Worm (Caenorhabditis elegans) whole organism, young adult: ENCODE results near the gene trxr-2.
A peak's percentile ranks its signal among the peaks of the same experiment; 100 is the strongest.

ENCODE experiments used
- B0019.2 ChIP-seq: fragments of 200-800 bp; sonication (Bioruptor generic); conservative IDR thresholded peaks from 2 replicates; pipeline ENCODE4 v1.3.6; 2022; ENCODE audit warnings: missing genetic modification reagents, missing genetic modification characterization, missing compliant biosample characterization
- C17E4.6 ChIP-seq: fragments of 200-800 bp; sonication (Bioruptor generic); IDR thresholded peaks from 2 replicates; pipeline ENCODE4 v1.3.6; 2022; ENCODE audit warnings: missing genetic modification reagents, missing genetic modification characterization, missing compliant biosample characterization
- F23B12.7 ChIP-seq: sonication (generic microtip); optimal IDR thresholded peaks from 2 replicates; lab custom pipeline; 2017; ENCODE audit warnings: missing genetic modification characterization, mild to moderate bottlenecking, missing compliant biosample characterization, antibody characterized with exemption, moderate library complexity; ENCODE audit not compliant: insufficient read depth
- F49E8.2 ChIP-seq: sonication (generic microtip); optimal IDR thresholded peaks from 3 replicates; lab custom pipeline; 2017; ENCODE audit warnings: missing genetic modification characterization, mild to moderate bottlenecking, missing compliant biosample characterization, antibody characterized with exemption, moderate library complexity; ENCODE audit not compliant: insufficient read depth
- F57C9.4 ChIP-seq: sonication (generic microtip); optimal IDR thresholded peaks from 2 replicates; lab custom pipeline; 2017; ENCODE audit warnings: mild to moderate bottlenecking, missing genetic modification characterization, missing compliant biosample characterization
- Y56A3A.18 ChIP-seq: fragments of 200-800 bp; sonication (Bioruptor generic); IDR thresholded peaks from 2 replicates; pipeline ENCODE4 v1.3.6; 2022; ENCODE audit warnings: missing genetic modification reagents, missing genetic modification characterization, missing compliant biosample characterization
- aptf-2 ChIP-seq: fragments of 200-800 bp; sonication (Bioruptor generic); conservative IDR thresholded peaks from 2 replicates; pipeline ENCODE4 v1.3.6; 2022; ENCODE audit warnings: missing genetic modification reagents, missing genetic modification characterization, missing compliant biosample characterization
- attf-5 ChIP-seq: fragments of 200-800 bp; sonication (Bioruptor generic); optimal IDR thresholded peaks from 2 replicates; lab custom pipeline; 2018; ENCODE audit warnings: mild to moderate bottlenecking, missing genetic modification characterization, missing compliant biosample characterization
- cebp-1 ChIP-seq, 2 experiments: fragments of 200-800 bp in 1 of 2; sonication (Bioruptor generic) in 1 of 2; sonication (generic microtip) in 1 of 2; IDR thresholded peaks in 1 of 2; optimal IDR thresholded peaks in 1 of 2; 2 replicates each; pipeline versions ENCODE4 v1.3.6 to Lab custom; 2017 to 2022; ENCODE audit warnings: missing compliant biosample characterization in 2 of 2, missing genetic modification characterization in 2 of 2, mild to moderate bottlenecking in 1 of 2, missing genetic modification reagents in 1 of 2, moderate library complexity in 1 of 2
- ceh-27 ChIP-seq: fragments of 200-800 bp; sonication (Bioruptor generic); optimal IDR thresholded peaks from 2 replicates; lab custom pipeline; 2018; ENCODE audit warnings: mild to moderate bottlenecking, missing genetic modification characterization, moderate library complexity, missing compliant biosample characterization
- ceh-79 ChIP-seq: sonication (generic microtip); optimal IDR thresholded peaks from 2 replicates; lab custom pipeline; 2017; ENCODE audit warnings: mild to moderate bottlenecking, missing genetic modification characterization, missing compliant biosample characterization
- ets-4 ChIP-seq: fragments of 200-800 bp; sonication (Bioruptor generic); optimal IDR thresholded peaks from 2 replicates; lab custom pipeline; 2018; ENCODE audit warnings: mild to moderate bottlenecking, missing genetic modification characterization, missing compliant biosample characterization
- gei-17 ChIP-seq: fragments of 200-800 bp; sonication (Bioruptor generic); optimal IDR thresholded peaks from 2 replicates; lab custom pipeline; 2018; ENCODE audit warnings: mild to moderate bottlenecking, missing genetic modification characterization, missing compliant biosample characterization
- hlh-26 ChIP-seq: fragments of 200-800 bp; sonication (Bioruptor generic); conservative IDR thresholded peaks from 2 replicates; pipeline ENCODE4 v1.3.6; 2022; ENCODE audit warnings: missing genetic modification reagents, missing genetic modification characterization, missing compliant biosample characterization
- let-607 ChIP-seq, 2 experiments: fragments of 200-800 bp in 1 of 2; sonication (Bioruptor generic) in 1 of 2; sonication (generic microtip) in 1 of 2; optimal IDR thresholded peaks; 2 replicates each; lab custom pipeline; 2016 to 2018; ENCODE audit warnings: mild to moderate bottlenecking in 2 of 2, missing compliant biosample characterization in 2 of 2, missing genetic modification characterization in 2 of 2, moderate library complexity in 2 of 2, missing genotype in 1 of 2
- lin-35 ChIP-seq, 3 experiments: fragments of 150-350 bp in 2 of 3; sonication (generic microtip) in 1 of 3; optimal IDR thresholded peaks; 2 replicates each; lab custom pipeline; 2014 to 2018; ENCODE audit warnings: missing biosample characterization in 3 of 3, missing genetic modification characterization in 3 of 3, missing genetic modification reagents in 3 of 3
- lin-40 ChIP-seq: sonication (generic microtip); optimal IDR thresholded peaks from 2 replicates; lab custom pipeline; 2016; ENCODE audit warnings: missing genetic modification characterization, mild to moderate bottlenecking, missing compliant biosample characterization, missing genotype, missing genetic modification reagents
- lsl-1 ChIP-seq: fragments of 200-800 bp; sonication (Bioruptor generic); optimal IDR thresholded peaks from 2 replicates; lab custom pipeline; 2018; ENCODE audit warnings: mild to moderate bottlenecking, missing genetic modification characterization, moderate library complexity, missing compliant biosample characterization
- madf-10 ChIP-seq: sonication (generic microtip); optimal IDR thresholded peaks from 2 replicates; lab custom pipeline; 2016; ENCODE audit warnings: mild to moderate bottlenecking, missing genetic modification characterization, missing compliant biosample characterization
- madf-8 ChIP-seq: fragments of 200-800 bp; sonication (Bioruptor generic); conservative IDR thresholded peaks from 2 replicates; pipeline ENCODE4 v1.3.6; 2022; ENCODE audit warnings: missing genetic modification reagents, missing genetic modification characterization, missing compliant biosample characterization
- mcd-1 ChIP-seq: fragments of 200-800 bp; sonication (Bioruptor generic); IDR thresholded peaks from 2 replicates; pipeline ENCODE4 v1.3.6; 2022; ENCODE audit warnings: missing genetic modification reagents, missing genetic modification characterization, missing compliant biosample characterization
- mxl-1 ChIP-seq: sonication (generic microtip); optimal IDR thresholded peaks from 2 replicates; lab custom pipeline; 2016; ENCODE audit warnings: missing genetic modification characterization, missing compliant biosample characterization
- nhr-27 ChIP-seq: fragments of 200-800 bp; sonication (Bioruptor generic); optimal IDR thresholded peaks from 2 replicates; lab custom pipeline; 2018; ENCODE audit warnings: mild to moderate bottlenecking, missing genetic modification characterization, moderate library complexity, missing compliant biosample characterization
- nhr-80 ChIP-seq: sonication (generic microtip); optimal IDR thresholded peaks from 2 replicates; lab custom pipeline; 2016; ENCODE audit warnings: missing genetic modification characterization, missing compliant biosample characterization
- rec-8 ChIP-seq, 2 experiments: sonication (generic microtip); optimal IDR thresholded peaks; 2 replicates each; lab custom pipeline; 2016; ENCODE audit warnings: mild to moderate bottlenecking in 2 of 2, missing genetic modification characterization in 2 of 2, missing genetic modification reagents in 2 of 2, missing genotype in 2 of 2, missing biosample characterization in 1 of 2, missing compliant biosample characterization in 1 of 2, moderate library complexity in 1 of 2
- sdz-38 ChIP-seq: sonication (generic microtip); optimal IDR thresholded peaks from 2 replicates; lab custom pipeline; 2016; ENCODE audit warnings: missing genotype, missing genetic modification characterization, missing compliant biosample characterization
- sea-2 ChIP-seq: fragments of 200-800 bp; sonication (Bioruptor generic); IDR thresholded peaks from 2 replicates; pipeline ENCODE4 v1.3.6; 2022; ENCODE audit warnings: missing genetic modification characterization, missing compliant biosample characterization
- snpc-1.3 ChIP-seq: sonication (generic microtip); optimal IDR thresholded peaks from 2 replicates; lab custom pipeline; 2017; ENCODE audit warnings: missing genetic modification characterization, mild to moderate bottlenecking, missing compliant biosample characterization, antibody characterized with exemption, moderate library complexity, missing genotype, missing genetic modification reagents; ENCODE audit not compliant: insufficient read depth
- snpc-4 ChIP-seq, 5 experiments: fragments of 150-350 bp in 1 of 5; sonication (generic microtip) in 4 of 5; optimal IDR thresholded peaks; 2 replicates each; lab custom pipeline; 2014 to 2018; ENCODE audit warnings: missing genetic modification characterization in 5 of 5, missing biosample characterization in 3 of 5, antibody characterized with exemption in 2 of 5, mild to moderate bottlenecking in 2 of 5, missing compliant biosample characterization in 2 of 5, missing genotype in 2 of 5, moderate library complexity in 2 of 5, missing genetic modification reagents in 1 of 5
- sptf-2 ChIP-seq: fragments of 200-800 bp; sonication (Bioruptor generic); optimal IDR thresholded peaks from 2 replicates; lab custom pipeline; 2018; ENCODE audit warnings: mild to moderate bottlenecking, missing genetic modification characterization, missing compliant biosample characterization
- tbp1 ChIP-seq: fragments of 200-800 bp; sonication (Bioruptor generic); optimal IDR thresholded peaks from 2 replicates; lab custom pipeline; 2018; ENCODE audit warnings: mild to moderate bottlenecking, missing genetic modification characterization, missing compliant biosample characterization
- tbx-9 ChIP-seq: sonication (generic microtip); optimal IDR thresholded peaks from 2 replicates; lab custom pipeline; 2016; ENCODE audit warnings: borderline replicate concordance, missing genetic modification characterization, inconsistent platforms, missing compliant biosample characterization
- tlf-1 ChIP-seq: fragments of 200-800 bp; sonication (Bioruptor generic); optimal IDR thresholded peaks from 2 replicates; lab custom pipeline; 2018; ENCODE audit warnings: mild to moderate bottlenecking, missing genetic modification characterization, missing compliant biosample characterization
- unc-62 ChIP-seq: fragments of 150-350 bp; optimal IDR thresholded peaks from 2 replicates; lab custom pipeline; 2014; ENCODE audit warnings: missing biosample characterization, missing genetic modification reagents, missing genetic modification characterization
- zfh-2 ChIP-seq: fragments of 200-800 bp; sonication (Bioruptor generic); conservative IDR thresholded peaks from 2 replicates; pipeline ENCODE4 v1.3.6; 2022; ENCODE audit warnings: missing genetic modification reagents, missing genetic modification characterization, missing compliant biosample characterization
- zim-3 ChIP-seq: sonication (generic microtip); optimal IDR thresholded peaks from 2 replicates; lab custom pipeline; 2017; ENCODE audit warnings: mild to moderate bottlenecking, missing genetic modification characterization, moderate library complexity, missing compliant biosample characterization

trxr-2 gene

ce11 chrIII:8867922-8868655 is 45.5 kb upstream of the trxr-2 start:
- TF ChIP-seq F57C9.4 (tag; lab: Kevin White, UChicago) (no peak), ceh-79 (tag; lab: Kevin White, UChicago) (no peak), madf-8 (no peak), attf-5 (GFP tag; lab: Kevin White, UChicago) (peak; percentile 39), F23B12.7 (tag; lab: Kevin White, UChicago) (peak; percentile 12), lin-35 (GFP tag; optimal IDR thresholded peaks at IDR 0.05; lab: Kevin White, UChicago) (no peak), tbp1 (peak; percentile 46), mxl-1 (tag; lab: Kevin White, UChicago) (no peak), unc-62 (GFP tag; lab: Kevin White, UChicago) (peak; percentile 31), nhr-80 (tag; lab: Kevin White, UChicago) (peak; percentile 90), lsl-1 (GFP tag; lab: Kevin White, UChicago) (no peak), tlf-1 (GFP tag; lab: Kevin White, UChicago) (no peak), snpc-4 (GFP tag; optimal IDR thresholded peaks at IDR 0.05; lab: Kevin White, UChicago) (no peak), snpc-4 (tag; optimal IDR thresholded peaks at IDR 0.05; lab: Kevin White, UChicago) (peak in 1 of 4 experiments; percentile 15), tbx-9 (tag; lab: Kevin White, UChicago) (no peak), Y56A3A.18 (peak; percentile 56; the same call in 1 of the 2 replicates), hlh-26 (GFP tag; lab: Robert Waterston, UW) (no peak), lin-40 (tag; lab: Kevin White, UChicago) (peak; percentile 40), let-607 (tag; optimal IDR thresholded peaks at IDR 0.05; lab: Kevin White, UChicago) (peak in 1 of 2 experiments; percentile 21), zim-3 (tag; lab: Kevin White, UChicago) (peak; percentile 75), cebp-1 (GFP tag; IDR thresholded peaks at IDR 0.05; lab: Robert Waterston, UW) (peak; percentile 96), cebp-1 (tag; optimal IDR thresholded peaks at IDR 0.05; lab: Kevin White, UChicago) (peak; percentile 97), ets-4 (GFP tag; lab: Kevin White, UChicago) (no peak), aptf-2 (GFP tag; lab: Robert Waterston, UW) (0 out of 2 replicates have a peak, but pooled peaks have one; percentile 46), snpc-1.3 (tag; lab: Kevin White, UChicago) (no peak), zfh-2 (GFP tag; lab: Robert Waterston, UW) (no peak), C17E4.6 (GFP tag; lab: Robert Waterston, UW) (no peak)

- TF ChIP-seq sea-2 (GFP tag; lab: Robert Waterston, UW) (no peak), C17E4.6 (GFP tag; lab: Robert Waterston, UW) (no peak), nhr-27 (tag; lab: Kevin White, UChicago) (no peak), ceh-27 (no peak), sptf-2 (GFP tag; lab: Kevin White, UChicago) (no peak), madf-10 (tag; lab: Kevin White, UChicago) (no peak), rec-8 (tag; optimal IDR thresholded peaks at IDR 0.05; lab: Kevin White, UChicago) (no peak), let-607 (tag; optimal IDR thresholded peaks at IDR 0.05; lab: Kevin White, UChicago) (no peak), lin-40 (tag; lab: Kevin White, UChicago) (no peak), B0019.2 (GFP tag; lab: Robert Waterston, UW) (no peak), sdz-38 (no peak), mcd-1 (GFP tag; lab: Robert Waterston, UW) (no peak), gei-17 (GFP tag; lab: Kevin White, UChicago) (no peak), F49E8.2 (tag; lab: Kevin White, UChicago) (no peak)
Measured at ce11 chrIII:8869663-8870062, 43.9 kb upstream of the trxr-2 start.
